Fruit fly (Drosophila melanogaster) whole organism, pupa: ENCODE measurements around the gene CG10516.

ENCODE experiments used
- CG10348 ChIP-seq: fragments of 200-800 bp; sonication (Bioruptor generic); IDR thresholded peaks from 2 replicates; pipeline ENCODE4 v1.3.6; 2022; ENCODE audit warnings: missing biosample characterization, missing genetic modification characterization
- CG12605 ChIP-seq: fragments of 200-800 bp; sonication (Bioruptor generic); IDR thresholded peaks from 2 replicates; pipeline ENCODE4 v1.3.6; 2022; ENCODE audit warnings: missing biosample characterization, missing genetic modification characterization
- CG13204 ChIP-seq: fragments of 200-800 bp; sonication (Bioruptor generic); optimal IDR thresholded peaks from 2 replicates; lab custom pipeline; 2018; ENCODE audit warnings: missing biosample characterization, mild to moderate bottlenecking, missing genetic modification characterization, moderate library complexity
- CG14655 ChIP-seq: fragments of 200-800 bp; sonication (Bioruptor generic); optimal IDR thresholded peaks from 3 replicates; lab custom pipeline; 2017; ENCODE audit warnings: mild to moderate bottlenecking, missing biosample characterization, missing genetic modification reagents, missing genetic modification characterization
- CG15710 ChIP-seq: fragments of 200-800 bp; sonication (Bioruptor generic); optimal IDR thresholded peaks from 2 replicates; lab custom pipeline; 2018; ENCODE audit warnings: missing biosample characterization, mild to moderate bottlenecking, missing genetic modification characterization, moderate library complexity
- CG17806 ChIP-seq: fragments of 200-800 bp; sonication (Bioruptor generic); optimal IDR thresholded peaks from 2 replicates; lab custom pipeline; 2018; ENCODE audit warnings: missing biosample characterization, mild to moderate bottlenecking, missing genetic modification characterization, moderate library complexity
- CG32121 ChIP-seq: fragments of 200-800 bp; sonication (Bioruptor generic); IDR thresholded peaks from 2 replicates; pipeline ENCODE4 v1.3.6; 2022; ENCODE audit warnings: missing biosample characterization, missing genetic modification characterization
- CG34367 ChIP-seq: fragments of 200-800 bp; sonication (Bioruptor generic); optimal IDR thresholded peaks from 2 replicates; lab custom pipeline; 2018; ENCODE audit warnings: missing biosample characterization, mild to moderate bottlenecking, missing genetic modification characterization
- CG4496 ChIP-seq: fragments of 200-800 bp; sonication (Bioruptor generic); IDR thresholded peaks from 3 replicates; pipeline ENCODE4 v1.3.6; 2022; ENCODE audit warnings: missing biosample characterization, missing genetic modification characterization
- CG8159 ChIP-seq: fragments of 200-800 bp; sonication (Bioruptor generic); optimal IDR thresholded peaks from 3 replicates; lab custom pipeline; 2018; ENCODE audit warnings: missing biosample characterization, mild to moderate bottlenecking, missing genetic modification characterization, moderate library complexity
- CG8301 ChIP-seq: fragments of 200-800 bp; sonication (Bioruptor generic); optimal IDR thresholded peaks from 2 replicates; lab custom pipeline; 2018; ENCODE audit warnings: missing biosample characterization, mild to moderate bottlenecking, missing genetic modification characterization
- CG9948 ChIP-seq: fragments of 200-800 bp; sonication (Bioruptor generic); optimal IDR thresholded peaks from 2 replicates; lab custom pipeline; 2018; ENCODE audit warnings: missing biosample characterization, mild to moderate bottlenecking, missing genetic modification characterization, moderate library complexity
- D1 ChIP-seq: fragments of 200-800 bp; sonication (Bioruptor generic); optimal IDR thresholded peaks from 2 replicates; lab custom pipeline; 2018; ENCODE audit warnings: missing biosample characterization, mild to moderate bottlenecking, missing genetic modification characterization, moderate library complexity
- EcR ChIP-seq: fragments of 200-800 bp; sonication (Bioruptor generic); optimal IDR thresholded peaks from 3 replicates; lab custom pipeline; 2019; ENCODE audit warnings: missing biosample characterization, missing genetic modification characterization, mild to moderate bottlenecking, moderate library complexity, missing genetic modification reagents
- Ets98B ChIP-seq: fragments of 200-800 bp; sonication (Bioruptor generic); IDR thresholded peaks from 2 replicates; pipeline ENCODE4 v1.3.6; 2022; ENCODE audit warnings: missing biosample characterization, missing genetic modification characterization
- Pif1A ChIP-seq: fragments of 200-800 bp; sonication (Bioruptor generic); optimal IDR thresholded peaks from 3 replicates; lab custom pipeline; 2016; ENCODE audit warnings: missing biosample characterization, missing genetic modification characterization
- Pif1B ChIP-seq: fragments of 200-800 bp; sonication (Bioruptor generic); optimal IDR thresholded peaks from 3 replicates; lab custom pipeline; 2016; ENCODE audit warnings: missing biosample characterization, missing genetic modification characterization
- Snoo ChIP-seq: fragments of 200-800 bp; sonication (Bioruptor generic); optimal IDR thresholded peaks from 3 replicates; lab custom pipeline; 2017; ENCODE audit warnings: missing biosample characterization, mild to moderate bottlenecking, missing genetic modification characterization, inconsistent platforms
- fd96Ca ChIP-seq: fragments of 200-800 bp; sonication (Bioruptor generic); IDR thresholded peaks from 3 replicates; pipeline ENCODE4 v1.3.6; 2022; ENCODE audit warnings: missing biosample characterization, missing genetic modification characterization
- gl ChIP-seq: fragments of 200-800 bp; sonication (Bioruptor generic); optimal IDR thresholded peaks from 2 replicates; lab custom pipeline; 2018; ENCODE audit warnings: missing biosample characterization, mild to moderate bottlenecking, missing genetic modification characterization
- rn ChIP-seq: fragments of 200-800 bp; sonication (Bioruptor generic); IDR thresholded peaks from 2 replicates; pipeline ENCODE4 v1.3.6; 2022; ENCODE audit warnings: missing biosample characterization, missing genetic modification characterization

Gene CG10516

dm6 chr3L:15967588-15968500 is at the start of gene CG10516, which contains the start of gene Brr2:
Gene CG10516 (plus strand): TSS chr3L:15968204.
Gene Brr2 (minus strand): TSS chr3L:15967872.
- TF ChIP-seq fd96Ca (GFP tag; lab: Robert Waterston, UW): 0 out of 3 replicates have a peak, but pooled peaks have one; percentile 33
- TF ChIP-seq CG15710: peak; percentile 1
- TF ChIP-seq EcR (GFP tag; lab: Kevin White, UChicago): peak; percentile 93
- TF ChIP-seq rn (GFP tag; lab: Robert Waterston, UW): no peak

- no peak for TF ChIP-seq gl (tag; lab: Kevin White, UChicago)
- TF ChIP-seq rn (GFP tag; lab: Robert Waterston, UW): 0 out of 2 replicates have a peak, but pooled peaks have one; percentile 16
- TF ChIP-seq CG34367 (tag; lab: Kevin White, UChicago): peak; percentile 4
- TF ChIP-seq CG10348 (GFP tag; lab: Robert Waterston, UW): no peak
- no peak for TF ChIP-seq Ets98B (GFP tag; lab: Robert Waterston, UW)
- TF ChIP-seq Pif1A (GFP tag; lab: Kevin White, UChicago): peak; percentile 23
- peak; percentile 44 for TF ChIP-seq CG15710
- no peak for TF ChIP-seq Snoo (tag; lab: Kevin White, UChicago)
- no peak for TF ChIP-seq CG17806 (tag; lab: Kevin White, UChicago)
- no peak for TF ChIP-seq CG13204 (GFP tag; lab: Kevin White, UChicago)
- TF ChIP-seq CG8301 (tag; lab: Kevin White, UChicago): peak; percentile 24
- peak; percentile 62 for TF ChIP-seq CG8159 (tag; lab: Kevin White, UChicago)
- TF ChIP-seq CG9948 (tag; lab: Kevin White, UChicago): peak; percentile 19
- peak; percentile 49 for TF ChIP-seq CG14655 (GFP tag; lab: Kevin White, UChicago)
These were observed 46.9 kb upstream of the CG10516 start for dm6 chr3L:15921043-15921621.

dm6 chr3L:15923352-15923751 is 44.7 kb upstream of the CG10516 start:
- no peak for TF ChIP-seq Pif1B
- TF ChIP-seq CG17806 (tag; lab: Kevin White, UChicago): peak; percentile 14
- TF ChIP-seq Pif1A (GFP tag; lab: Kevin White, UChicago): peak; percentile 14
- TF ChIP-seq CG15710: peak; percentile 33
- no peak for TF ChIP-seq gl (tag; lab: Kevin White, UChicago)
- TF ChIP-seq CG8159 (tag; lab: Kevin White, UChicago): peak; percentile 50
- no peak for TF ChIP-seq Ets98B (GFP tag; lab: Robert Waterston, UW)
- no peak for TF ChIP-seq CG13204 (GFP tag; lab: Kevin White, UChicago)
- TF ChIP-seq fd96Ca (GFP tag; lab: Robert Waterston, UW): no peak

dm6 chr3L:15924319-15924718 is 43.7 kb upstream of the CG10516 start:
- TF ChIP-seq CG10348 (GFP tag; lab: Robert Waterston, UW) (no peak), fd96Ca (GFP tag; lab: Robert Waterston, UW) (no peak), CG9948 (tag; lab: Kevin White, UChicago) (no peak), CG34367 (tag; lab: Kevin White, UChicago) (no peak), rn (GFP tag; lab: Robert Waterston, UW) (no peak), CG4496 (GFP tag; lab: Robert Waterston, UW) (no peak), CG8301 (tag; lab: Kevin White, UChicago) (no peak), D1 (tag; lab: Kevin White, UChicago) (no peak), Pif1A (GFP tag; lab: Kevin White, UChicago) (no peak), CG13204 (GFP tag; lab: Kevin White, UChicago) (no peak), Snoo (tag; lab: Kevin White, UChicago) (no peak), CG15710 (no peak), EcR (GFP tag; lab: Kevin White, UChicago) (no peak), CG32121 (no peak), gl (tag; lab: Kevin White, UChicago) (no peak), CG17806 (tag; lab: Kevin White, UChicago) (no peak)

dm6 chr3L:15924811-15925437 is 43.1 kb upstream of the CG10516 start, which contains the start of gene sff:
Gene sff (minus strand): TSS chr3L:15924861.
- peak; percentile 45; the same call in 1 of the 2 replicates for TF ChIP-seq rn (GFP tag; lab: Robert Waterston, UW)
- peak; percentile 6 for TF ChIP-seq gl (tag; lab: Kevin White, UChicago)
- TF ChIP-seq CG32121: peak; percentile 68
- TF ChIP-seq CG12605 (GFP tag; lab: Robert Waterston, UW): peak; percentile 46; the same call in 1 of the 2 replicates
- no peak for TF ChIP-seq CG10348 (GFP tag; lab: Robert Waterston, UW)
- peak; percentile 77; the same call in 2 of the 3 replicates for TF ChIP-seq fd96Ca (GFP tag; lab: Robert Waterston, UW)
- peak; percentile 55 for TF ChIP-seq CG15710
- no peak for TF ChIP-seq EcR (GFP tag; lab: Kevin White, UChicago)
- peak; percentile 4 for TF ChIP-seq Snoo (tag; lab: Kevin White, UChicago)
- TF ChIP-seq CG17806 (tag; lab: Kevin White, UChicago): peak; percentile 37
- no peak for TF ChIP-seq CG13204 (GFP tag; lab: Kevin White, UChicago)
- TF ChIP-seq Ets98B (GFP tag; lab: Robert Waterston, UW): peak; percentile 69
- peak; percentile 48 for TF ChIP-seq CG8159 (tag; lab: Kevin White, UChicago)
- TF ChIP-seq D1 (tag; lab: Kevin White, UChicago): no peak
- TF ChIP-seq Pif1A (GFP tag; lab: Kevin White, UChicago): peak; percentile 65
- peak; percentile 57 for TF ChIP-seq CG8301 (tag; lab: Kevin White, UChicago)
- peak; percentile 10 for TF ChIP-seq Pif1B
- peak; percentile 16 for TF ChIP-seq CG34367 (tag; lab: Kevin White, UChicago)
- peak; percentile 85 for TF ChIP-seq CG4496 (GFP tag; lab: Robert Waterston, UW)
- TF ChIP-seq CG14655 (GFP tag; lab: Kevin White, UChicago): peak; percentile 72
- TF ChIP-seq CG9948 (tag; lab: Kevin White, UChicago): peak; percentile 29
